Fruit fly (Drosophila melanogaster): ENCODE results near the gene CG14273.

- TF ChIP-seq CG8478 (optimal IDR thresholded peaks at IDR 0.05) (no peak), CTCF (optimal IDR thresholded peaks at IDR 0.05) (no peak)
Observed at dm6 chr2L:8334705-8335104, 7.8 kb upstream of the CG14273 start.

Data from S2 (cell line).